Worm (Caenorhabditis elegans): ENCODE measurements around the gene C52B9.10.

ce11 chrX:4283989-4284388, 10.3 kb downstream of the C52B9.10 start, which contains the start of gene ets-10:
- no peak for TF ChIP-seq bed-3 (GFP tag; optimal IDR thresholded peaks at IDR 0.05)
- TF ChIP-seq unc-62 (GFP tag; optimal IDR thresholded peaks at IDR 0.05) = no peak
- no peak for TF ChIP-seq snpc-4 (tag; optimal IDR thresholded peaks at IDR 0.05)
- TF ChIP-seq nhr-76 (tag; optimal IDR thresholded peaks at IDR 0.05) = no peak
- no peak for TF ChIP-seq elt-3 (tag; optimal IDR thresholded peaks at IDR 0.05)
- TF ChIP-seq ceh-39 (tag; optimal IDR thresholded peaks at IDR 0.05) = no peak
- TF ChIP-seq ztf-11 (tag; optimal IDR thresholded peaks at IDR 0.05) = no peak
- no peak for TF ChIP-seq nhr-237 (tag; optimal IDR thresholded peaks at IDR 0.05)

Measured in whole organism, mixed stage, embryonic.